Fruit fly (Drosophila melanogaster): ENCODE results near the gene CG9368.

Gene CG9368

DNA sequence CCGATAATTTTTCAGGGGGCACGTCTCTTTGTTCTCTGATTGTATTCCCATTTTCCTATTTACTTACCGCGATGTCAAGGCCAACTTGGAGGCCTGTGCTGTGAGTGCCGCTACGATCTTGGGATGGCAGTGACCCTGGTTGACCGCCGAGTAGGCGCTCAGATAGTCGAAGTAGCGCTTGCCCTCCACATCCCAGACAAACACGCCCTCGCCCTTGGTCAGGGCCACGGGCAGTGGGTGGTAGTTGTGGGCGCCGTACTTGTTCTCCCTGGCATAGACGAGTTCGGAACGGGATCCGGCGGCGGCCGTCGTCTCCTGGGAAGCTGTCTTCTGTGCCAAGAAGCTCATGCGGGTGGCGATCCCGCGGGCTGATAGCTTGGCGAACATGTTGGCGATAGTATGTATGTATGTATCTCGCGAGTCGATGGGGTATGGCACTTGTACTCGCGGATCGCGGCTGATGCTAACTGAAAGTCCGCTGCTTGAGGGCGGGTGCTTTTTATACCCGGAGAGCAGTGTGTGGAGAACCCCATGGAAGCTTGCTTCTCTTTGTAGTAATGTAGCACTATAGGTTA, 48.0 kb downstream of the CG9368 start, which contains the start of gene Oat (continued):
- TF ChIP-seq CG9437 (GFP tag; optimal IDR thresholded peaks at IDR 0.05) (no peak), ro (GFP tag; IDR thresholded peaks at IDR 0.05) (no peak), CG13624 (GFP tag; optimal IDR thresholded peaks at IDR 0.05) (no peak), Fer2 (tag; optimal IDR thresholded peaks at IDR 0.05) (no peak), Mrtf (GFP tag; IDR thresholded peaks at IDR 0.05) (no peak), TFAM (GFP tag; optimal IDR thresholded peaks at IDR 0.05) (no peak), Atf6 (GFP tag; IDR thresholded peaks at IDR 0.05) (peak; percentile 31; the same call in 1 of the 2 replicates), CG10543 (GFP tag; optimal IDR thresholded peaks at IDR 0.05) (peak; percentile 37), CG31224 (GFP tag; IDR thresholded peaks at IDR 0.05) (no peak), Eip74EF (GFP tag; optimal IDR thresholded peaks at IDR 0.05) (no peak), CG33213 (GFP tag; optimal IDR thresholded peaks at IDR 0.05) (no peak), cas (GFP tag; IDR thresholded peaks at IDR 0.05) (no peak), Trl (optimal IDR thresholded peaks at IDR 0.05) (peak in 1 of 2 experiments; percentile 49), Trl (GFP tag; optimal IDR thresholded peaks at IDR 0.05) (no peak), cwo (GFP tag; optimal IDR thresholded peaks at IDR 0.05) (no peak), so (GFP tag; IDR thresholded peaks at IDR 0.05) (no peak), Blimp-1 (GFP tag; optimal IDR thresholded peaks at IDR 0.05) (no peak), CG12104 (GFP tag; optimal IDR thresholded peaks at IDR 0.05) (no peak), zfh1 (GFP tag; IDR thresholded peaks at IDR 0.05) (no peak), Doc2 (GFP tag; IDR thresholded peaks at IDR 0.05) (no peak), otp (GFP tag; IDR thresholded peaks at IDR 0.05) (0 out of 3 replicates have a peak, but pooled peaks have one; percentile 4), lov (optimal IDR thresholded peaks at IDR 0.05) (no peak), lov (GFP tag; IDR thresholded peaks at IDR 0.05) (no peak), run (tag; optimal IDR thresholded peaks at IDR 0.05) (no peak), gsb (GFP tag; IDR thresholded peaks at IDR 0.05) (no peak), CG17568 (GFP tag; optimal IDR thresholded peaks at IDR 0.05) (no peak), CG32532 (GFP tag; IDR thresholded peaks at IDR 0.05) (0 out of 2 replicates have a peak, but pooled peaks have one; percentile 12), ERR (GFP tag; optimal IDR thresholded peaks at IDR 0.05) (peak; percentile 43), Adf1 (GFP tag; IDR thresholded peaks at IDR 0.05) (no peak), Lhr (GFP tag; optimal IDR thresholded peaks at IDR 0.05) (no peak), usp (GFP tag; optimal IDR thresholded peaks at IDR 0.05) (no peak), chinmo (GFP tag; IDR thresholded peaks at IDR 0.05; ENCODE audit: partially characterized antibody) (0 out of 4 replicates have a peak, but pooled peaks have one; percentile 29), gt (GFP tag; IDR thresholded peaks at IDR 0.05) (no peak), org-1 (GFP tag; optimal IDR thresholded peaks at IDR 0.05) (no peak), trh (GFP tag; optimal IDR thresholded peaks at IDR 0.05) (no peak), CG8765 (GFP tag; IDR thresholded peaks at IDR 0.05) (peak; percentile 53; the same call in 1 of the 2 replicates), Abd-B (GFP tag; optimal IDR thresholded peaks at IDR 0.05) (no peak), CG13424 (tag; optimal IDR thresholded peaks at IDR 0.05) (no peak), CG34224 (GFP tag; IDR thresholded peaks at IDR 0.05; ENCODE audit: partially characterized antibody) (no peak), bowl (GFP tag; IDR thresholded peaks at IDR 0.05) (no peak), CG1602 (GFP tag; optimal IDR thresholded peaks at IDR 0.05) (no peak), CG10274 (GFP tag; optimal IDR thresholded peaks at IDR 0.05) (no peak), pfk (GFP tag; optimal IDR thresholded peaks at IDR 0.05) (no peak), CG18476 (GFP tag; optimal IDR thresholded peaks at IDR 0.05) (no peak), CG14667 (GFP tag; IDR thresholded peaks at IDR 0.05) (no peak), CG13287 (GFP tag; IDR thresholded peaks at IDR 0.05; ENCODE audit: partially characterized antibody) (no peak), CG13894 (tag; optimal IDR thresholded peaks at IDR 0.05) (no peak), br (optimal IDR thresholded peaks at IDR 0.05) (no peak), ems (GFP tag; optimal IDR thresholded peaks at IDR 0.05) (no peak), Antp (GFP tag; optimal IDR thresholded peaks at IDR 0.05) (no peak), peb (GFP tag; IDR thresholded peaks at IDR 0.05) (no peak), bab2 (GFP tag; optimal IDR thresholded peaks at IDR 0.05) (no peak)
